Fruit fly (Drosophila melanogaster) whole organism, embryonic: ENCODE measurements around the gene CG3726.

ENCODE experiments used
- Adf1 ChIP-seq: fragments of 200-800 bp; sonication (Bioruptor generic); IDR thresholded peaks from 2 replicates; pipeline ENCODE4 v1.3.6; 2022; ENCODE audit warnings: missing biosample characterization, missing genetic modification characterization
- Asciz ChIP-seq: fragments of 200-800 bp; sonication (Bioruptor generic); optimal IDR thresholded peaks from 2 replicates; lab custom pipeline; 2017; ENCODE audit warnings: missing biosample characterization, mild to moderate bottlenecking, missing genetic modification characterization, missing genetic modification reagents
- Atf-2 ChIP-seq: fragments of 200-800 bp; sonication (Bioruptor generic); optimal IDR thresholded peaks from 2 replicates; lab custom pipeline; 2016; ENCODE audit warnings: missing biosample characterization, missing genetic modification characterization
- C15 ChIP-seq: fragments of 200-800 bp; sonication (Bioruptor generic); IDR thresholded peaks from 3 replicates; pipeline ENCODE4 v1.3.6; 2022; ENCODE audit warnings: missing biosample characterization, missing genetic modification characterization
- CG10274 ChIP-seq: fragments of 200-800 bp; sonication (Bioruptor generic); optimal IDR thresholded peaks from 3 replicates; lab custom pipeline; 2017; ENCODE audit warnings: missing biosample characterization, mild to moderate bottlenecking, missing genetic modification characterization
- CG10321 ChIP-seq: fragments of 200-800 bp; sonication (Bioruptor generic); IDR thresholded peaks from 2 replicates; pipeline ENCODE4 v1.3.6; 2022; ENCODE audit warnings: missing biosample characterization, missing genetic modification characterization
- CG10654 ChIP-seq: fragments of 200-800 bp; sonication (Bioruptor generic); optimal IDR thresholded peaks from 2 replicates; lab custom pipeline; 2016; ENCODE audit warnings: missing biosample characterization, missing genetic modification characterization
- CG13123 ChIP-seq: fragments of 200-800 bp; sonication (Bioruptor generic); optimal IDR thresholded peaks from 2 replicates; lab custom pipeline; 2016; ENCODE audit warnings: missing biosample characterization, missing genetic modification characterization
- CG15514 ChIP-seq: fragments of 200-800 bp; sonication (Bioruptor generic); optimal IDR thresholded peaks from 3 replicates; lab custom pipeline; 2017; ENCODE audit warnings: missing biosample characterization, missing genetic modification characterization, mild to moderate bottlenecking, moderate library complexity, missing genetic modification reagents
- CG17829 ChIP-seq: fragments of 200-800 bp; optimal IDR thresholded peaks from 2 replicates; lab custom pipeline; 2019; ENCODE audit warnings: missing biosample characterization, mild to moderate bottlenecking, missing genetic modification characterization, moderate library complexity
- CG18011 ChIP-seq: fragments of 200-800 bp; sonication (Bioruptor generic); optimal IDR thresholded peaks from 2 replicates; lab custom pipeline; 2017; ENCODE audit warnings: missing biosample characterization, missing genetic modification characterization, mild to moderate bottlenecking, moderate library complexity, missing genotype
- CG2199 ChIP-seq: fragments of 200-800 bp; sonication (Bioruptor generic); IDR thresholded peaks from 3 replicates; pipeline ENCODE4 v1.3.6; 2022; ENCODE audit warnings: missing biosample characterization, missing genetic modification characterization
- CG2202 ChIP-seq: fragments of 200-800 bp; sonication (Bioruptor generic); optimal IDR thresholded peaks from 2 replicates; lab custom pipeline; 2018; ENCODE audit warnings: missing biosample characterization, mild to moderate bottlenecking, missing genetic modification characterization
- CG31224 ChIP-seq: fragments of 200-800 bp; sonication (Bioruptor generic); IDR thresholded peaks from 2 replicates; pipeline ENCODE4 v1.3.6; 2022; ENCODE audit warnings: missing biosample characterization, missing genetic modification characterization
- CG31441 ChIP-seq: fragments of 200-800 bp; sonication (Bioruptor generic); IDR thresholded peaks from 2 replicates; pipeline ENCODE4 v1.3.6; 2022; ENCODE audit warnings: missing biosample characterization, missing genetic modification characterization
- CG3281 ChIP-seq: fragments of 200-800 bp; sonication (Bioruptor generic); optimal IDR thresholded peaks from 3 replicates; lab custom pipeline; 2017; ENCODE audit warnings: missing biosample characterization, mild to moderate bottlenecking, missing genetic modification characterization
- CG6654 ChIP-seq: fragments of 200-800 bp; sonication (Bioruptor generic); optimal IDR thresholded peaks from 2 replicates; lab custom pipeline; 2017; ENCODE audit warnings: missing biosample characterization, mild to moderate bottlenecking, missing genetic modification characterization
- CG7372 ChIP-seq: fragments of 200-800 bp; sonication (Bioruptor generic); IDR thresholded peaks from 2 replicates; pipeline ENCODE4 v1.3.6; 2022; ENCODE audit warnings: missing biosample characterization, missing genetic modification characterization
- CG7987 ChIP-seq: fragments of 200-800 bp; sonication (Bioruptor generic); optimal IDR thresholded peaks from 2 replicates; lab custom pipeline; 2018; ENCODE audit warnings: missing biosample characterization, mild to moderate bottlenecking, missing genetic modification characterization, moderate library complexity
- CG9876 ChIP-seq: fragments of 200-800 bp; sonication (Bioruptor generic); optimal IDR thresholded peaks from 2 replicates; lab custom pipeline; 2016; ENCODE audit warnings: missing biosample characterization, missing genetic modification characterization
- Deaf1 ChIP-seq: fragments of 200-800 bp; optimal IDR thresholded peaks from 3 replicates; lab custom pipeline; 2019; ENCODE audit warnings: missing biosample characterization, mild to moderate bottlenecking, missing genetic modification characterization, moderate library complexity
- Dek ChIP-seq: fragments of 200-800 bp; sonication (Bioruptor generic); optimal IDR thresholded peaks from 3 replicates; lab custom pipeline; 2019; ENCODE audit warnings: missing biosample characterization, mild to moderate bottlenecking, missing genetic modification characterization, moderate library complexity
- E2f2 ChIP-seq: fragments of 200-800 bp; sonication (Bioruptor generic); IDR thresholded peaks from 2 replicates; pipeline ENCODE4 v1.3.6; 2022; ENCODE audit warnings: missing biosample characterization, missing genetic modification characterization
- H2.0 ChIP-seq: fragments of 200-800 bp; sonication (Bioruptor generic); IDR thresholded peaks from 2 replicates; pipeline ENCODE4 v1.3.6; 2022; ENCODE audit warnings: missing biosample characterization, missing genetic modification characterization
- HmgD ChIP-seq: fragments of 200-800 bp; sonication (Bioruptor generic); optimal IDR thresholded peaks from 3 replicates; lab custom pipeline; 2016; ENCODE audit warnings: missing biosample characterization, missing genetic modification characterization
- Hr39 ChIP-seq: fragments of >200 bp; optimal IDR thresholded peaks from 2 replicates; lab custom pipeline; 2017
- MBD-R2 ChIP-seq: fragments of 200-800 bp; sonication (Bioruptor generic); IDR thresholded peaks from 2 replicates; pipeline ENCODE4 v1.3.6; 2022; ENCODE audit warnings: missing biosample characterization, missing genetic modification characterization
- Meics ChIP-seq: fragments of 200-800 bp; sonication (Bioruptor generic); optimal IDR thresholded peaks from 2 replicates; lab custom pipeline; 2017; ENCODE audit warnings: missing biosample characterization, mild to moderate bottlenecking, missing genetic modification characterization
- NK7.1 ChIP-seq: fragments of 200-800 bp; sonication (Bioruptor generic); optimal IDR thresholded peaks from 3 replicates; lab custom pipeline; 2016; ENCODE audit warnings: missing biosample characterization, missing genetic modification characterization
- Opbp ChIP-seq: fragments of 200-800 bp; sonication (Bioruptor generic); IDR thresholded peaks from 3 replicates; pipeline ENCODE4 v1.3.6; 2022; ENCODE audit warnings: missing biosample characterization, missing genetic modification characterization; ENCODE audit not compliant: partially characterized antibody
- Sry-β ChIP-seq: fragments of 200-800 bp; sonication (Bioruptor generic); optimal IDR thresholded peaks from 2 replicates; lab custom pipeline; 2018; ENCODE audit warnings: missing biosample characterization, mild to moderate bottlenecking, missing genetic modification characterization, moderate library complexity
- Sry-δ ChIP-seq: fragments of 200-800 bp; sonication (Bioruptor generic); optimal IDR thresholded peaks from 2 replicates; lab custom pipeline; 2016; ENCODE audit warnings: missing biosample characterization, missing genetic modification characterization
- Taf1 ChIP-seq: fragments of 200-800 bp; sonication (Bioruptor generic); IDR thresholded peaks from 2 replicates; pipeline ENCODE4 v1.3.6; 2022; ENCODE audit warnings: missing biosample characterization, missing genetic modification characterization
- ase ChIP-seq: fragments of 200-800 bp; sonication (Bioruptor generic); IDR thresholded peaks from 3 replicates; pipeline ENCODE4 v1.3.6; 2022; ENCODE audit warnings: missing biosample characterization, missing genetic modification characterization
- bcd ChIP-seq: fragments of 200-800 bp; sonication (Bioruptor generic); optimal IDR thresholded peaks from 2 replicates; lab custom pipeline; 2017; ENCODE audit warnings: missing biosample characterization, mild to moderate bottlenecking, missing genetic modification characterization
- caup ChIP-seq: fragments of 200-800 bp; sonication (Bioruptor generic); optimal IDR thresholded peaks from 3 replicates; lab custom pipeline; 2017; ENCODE audit warnings: missing biosample characterization, mild to moderate bottlenecking, missing genetic modification characterization, moderate library complexity; ENCODE audit not compliant: severe bottlenecking
- esg ChIP-seq: fragments of 200-800 bp; sonication (Bioruptor generic); conservative IDR thresholded peaks from 2 replicates; pipeline ENCODE4 v1.3.6; 2022; ENCODE audit warnings: missing biosample characterization, missing genetic modification characterization
- fru ChIP-seq: fragments of >200 bp; optimal IDR thresholded peaks from 2 replicates; lab custom pipeline; 2017
- ftz-f1 ChIP-seq: fragments of 200-800 bp; sonication (Bioruptor generic); optimal IDR thresholded peaks from 2 replicates; lab custom pipeline; 2016; ENCODE audit warnings: missing biosample characterization, missing genetic modification characterization
- gcm2 ChIP-seq: fragments of 200-800 bp; sonication (Bioruptor generic); optimal IDR thresholded peaks from 2 replicates; lab custom pipeline; 2016; ENCODE audit warnings: missing biosample characterization, missing genetic modification characterization
- gsb ChIP-seq: fragments of 200-800 bp; sonication (Bioruptor generic); IDR thresholded peaks from 2 replicates; pipeline ENCODE4 v1.3.6; 2022; ENCODE audit warnings: missing biosample characterization, missing genetic modification characterization
- inv ChIP-seq: fragments of 200-800 bp; sonication (Bioruptor generic); IDR thresholded peaks from 2 replicates; pipeline ENCODE4 v1.3.6; 2022; ENCODE audit warnings: missing biosample characterization, missing genetic modification characterization; ENCODE audit not compliant: partially characterized antibody
- luna ChIP-seq: fragments of 200-800 bp; sonication (Bioruptor generic); optimal IDR thresholded peaks from 2 replicates; lab custom pipeline; 2016; ENCODE audit warnings: missing biosample characterization, missing genetic modification characterization
- nmo ChIP-seq: fragments of 200-800 bp; sonication (Bioruptor generic); optimal IDR thresholded peaks from 2 replicates; lab custom pipeline; 2018; ENCODE audit warnings: missing biosample characterization, mild to moderate bottlenecking, missing genetic modification characterization, moderate library complexity
- phol ChIP-seq: fragments of 200-800 bp; sonication (Bioruptor generic); optimal IDR thresholded peaks from 3 replicates; lab custom pipeline; 2018; ENCODE audit warnings: missing biosample characterization, mild to moderate bottlenecking, missing genetic modification characterization, moderate library complexity
- psq ChIP-seq: fragments of 200-800 bp; sonication (Bioruptor generic); optimal IDR thresholded peaks from 2 replicates; lab custom pipeline; 2017; ENCODE audit warnings: missing biosample characterization, missing genetic modification characterization
- pum ChIP-seq: fragments of 200-800 bp; sonication (Bioruptor generic); optimal IDR thresholded peaks from 2 replicates; lab custom pipeline; 2016; ENCODE audit warnings: missing biosample characterization, missing genetic modification characterization
- ro ChIP-seq: fragments of 200-800 bp; sonication (Bioruptor generic); IDR thresholded peaks from 2 replicates; pipeline ENCODE4 v1.3.6; 2022; ENCODE audit warnings: missing biosample characterization, missing genetic modification characterization
- slou ChIP-seq: fragments of 200-800 bp; sonication (Bioruptor generic); optimal IDR thresholded peaks from 3 replicates; lab custom pipeline; 2016; ENCODE audit warnings: missing biosample characterization, missing genetic modification characterization
- yki ChIP-seq: fragments of >200 bp; optimal IDR thresholded peaks from 3 replicates; lab custom pipeline; 2018

Gene CG3726

DNA sequence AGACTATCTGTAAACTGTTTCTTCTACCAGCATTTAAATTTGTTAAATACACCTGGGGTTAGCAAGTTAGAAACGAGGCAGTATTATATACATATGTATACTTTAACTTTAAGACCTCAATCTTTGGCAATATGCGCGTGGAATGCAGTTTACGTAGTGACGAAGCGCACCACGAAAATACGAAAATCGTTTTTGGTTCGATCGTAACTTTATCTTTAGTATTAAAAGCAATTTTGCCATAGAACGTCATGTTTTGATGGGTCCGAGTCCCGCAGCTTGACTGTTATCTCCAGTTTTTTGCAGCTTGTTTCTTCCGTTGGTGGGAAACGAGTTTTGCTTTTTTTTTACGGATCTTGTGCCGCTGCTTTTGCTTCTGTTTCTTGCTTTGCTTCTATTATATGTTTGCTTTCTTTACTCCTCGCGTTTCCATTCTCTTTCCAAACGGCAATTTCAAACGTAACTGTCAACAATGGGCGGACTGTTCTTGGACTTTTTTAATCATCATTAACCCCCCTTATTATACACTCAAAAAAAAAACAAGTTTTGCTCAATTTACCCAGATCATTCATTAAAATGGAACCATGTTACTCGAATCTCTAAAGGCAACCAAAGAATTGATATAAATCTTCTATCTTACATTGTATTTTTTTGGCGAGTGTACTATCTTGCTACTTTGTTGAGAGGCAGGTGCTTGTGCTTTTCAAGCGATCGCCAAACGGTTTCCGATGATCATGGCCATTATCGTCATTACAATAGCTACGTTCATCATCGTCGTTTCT lies 25.0 kb upstream of the CG3726 start (continued):
- TF ChIP-seq E2f2 (GFP tag; lab: Robert Waterston, UW): no peak
- peak; percentile 43; the same call in 1 of the 2 replicates for TF ChIP-seq CG31224 (GFP tag; lab: Robert Waterston, UW)
- TF ChIP-seq slou (GFP tag; lab: Kevin White, UChicago): peak; percentile 44
- no peak for TF ChIP-seq CG10321 (GFP tag; lab: Robert Waterston, UW)
- TF ChIP-seq HmgD: no peak
- TF ChIP-seq H2.0 (GFP tag; lab: Robert Waterston, UW): peak; percentile 32; the same call in 1 of the 2 replicates
- TF ChIP-seq Sry-β (GFP tag; lab: Kevin White, UChicago): no peak
- peak; percentile 28 for TF ChIP-seq caup (GFP tag; lab: Kevin White, UChicago)
- peak; percentile 16 for TF ChIP-seq Atf-2
- no peak for TF ChIP-seq Asciz (GFP tag; lab: Kevin White, UChicago)
- TF ChIP-seq CG2202 (tag; lab: Kevin White, UChicago): no peak
- no peak for TF ChIP-seq luna
- no peak for TF ChIP-seq Sry-δ (GFP tag; lab: Kevin White, UChicago)
- TF ChIP-seq CG6654: no peak
- 0 out of 2 replicates have a peak, but pooled peaks have one; percentile 27 for TF ChIP-seq CG31441 (GFP tag; lab: Robert Waterston, UW)
- TF ChIP-seq Hr39 (lab: Kevin White, UChicago): no peak
- no peak for TF ChIP-seq CG2199 (GFP tag; lab: Robert Waterston, UW)
- TF ChIP-seq C15 (GFP tag; lab: Robert Waterston, UW): no peak
- peak; percentile 90 for TF ChIP-seq Meics (GFP tag; lab: Kevin White, UChicago)
- no peak for TF ChIP-seq NK7.1 (GFP tag; lab: Kevin White, UChicago)
- no peak for TF ChIP-seq pum (GFP tag; lab: Kevin White, UChicago)
- TF ChIP-seq esg (GFP tag; lab: Robert Waterston, UW): 0 out of 2 replicates have a peak, but pooled peaks have one; percentile 31
- no peak for TF ChIP-seq psq (GFP tag; lab: Kevin White, UChicago)
- no peak for TF ChIP-seq Opbp (GFP tag; lab: Robert Waterston, UW)
- TF ChIP-seq Taf1 (GFP tag; lab: Robert Waterston, UW): 0 out of 2 replicates have a peak, but pooled peaks have one; percentile 20
- TF ChIP-seq CG13123 (GFP tag; lab: Kevin White, UChicago): no peak
- no peak for TF ChIP-seq CG17829 (tag; lab: Kevin White, UChicago)
- no peak for TF ChIP-seq CG10274 (GFP tag; lab: Kevin White, UChicago)
- TF ChIP-seq Adf1 (GFP tag; lab: Robert Waterston, UW): no peak
- TF ChIP-seq CG3281 (GFP tag; lab: Kevin White, UChicago): peak; percentile 37
- no peak for TF ChIP-seq inv (GFP tag; lab: Robert Waterston, UW)
- TF ChIP-seq Dek (tag; lab: Kevin White, UChicago): peak; percentile 44
- no peak for TF ChIP-seq Deaf1 (tag; lab: Kevin White, UChicago)
- TF ChIP-seq ase (GFP tag; lab: Robert Waterston, UW): no peak
- TF ChIP-seq phol (tag; lab: Kevin White, UChicago): peak; percentile 8
- no peak for TF ChIP-seq gcm2 (GFP tag; lab: Kevin White, UChicago)
- TF ChIP-seq gsb (GFP tag; lab: Robert Waterston, UW): no peak
- no peak; the same call in 1 of the 2 replicates for TF ChIP-seq MBD-R2 (GFP tag; lab: Robert Waterston, UW)
- peak; percentile 28 for TF ChIP-seq nmo (GFP tag; lab: Kevin White, UChicago)
- TF ChIP-seq CG18011 (GFP tag; lab: Kevin White, UChicago): no peak
- TF ChIP-seq CG7372 (GFP tag; lab: Robert Waterston, UW): no peak
- no peak for TF ChIP-seq yki (lab: Kevin White, UChicago)
- TF ChIP-seq bcd (GFP tag; lab: Kevin White, UChicago): peak; percentile 52
- TF ChIP-seq CG10654 (GFP tag; lab: Kevin White, UChicago): no peak
- no peak for TF ChIP-seq CG9876
- no peak for TF ChIP-seq fru (lab: Kevin White, UChicago)
- no peak for TF ChIP-seq ro (GFP tag; lab: Robert Waterston, UW)
- TF ChIP-seq ftz-f1 (GFP tag; lab: Kevin White, UChicago): no peak
- TF ChIP-seq CG7987 (GFP tag; lab: Kevin White, UChicago): no peak
- peak; percentile 50 for TF ChIP-seq CG15514 (GFP tag; lab: Kevin White, UChicago)
